Worm (Caenorhabditis elegans) whole organism, L4 larva: ENCODE data around the gene F49F1.14.
A peak's percentile ranks its signal among the peaks of the same experiment; 100 is the strongest.

Source experiments
- D1046.2 ChIP-seq: fragments of 200-800 bp; sonication (Bioruptor generic); IDR thresholded peaks from 2 replicates; pipeline ENCODE4 v1.3.6; 2022; ENCODE audit warnings: missing genetic modification characterization, missing compliant biosample characterization
- F10B5.3 ChIP-seq: sonication (generic microtip); optimal IDR thresholded peaks from 2 replicates; lab custom pipeline; 2016; ENCODE audit warnings: mild to moderate bottlenecking, missing genetic modification characterization, missing compliant biosample characterization
- Y105C5A.15 ChIP-seq: fragments of 200-800 bp; sonication (Bioruptor generic); IDR thresholded peaks from 2 replicates; pipeline ENCODE4 v1.3.6; 2022; ENCODE audit warnings: missing genetic modification characterization, missing compliant biosample characterization
- Y48G9A.11 ChIP-seq: fragments of 200-800 bp; sonication (Bioruptor generic); IDR thresholded peaks from 2 replicates; pipeline ENCODE4 v1.3.6; 2022; ENCODE audit warnings: missing genetic modification reagents, missing genetic modification characterization, missing compliant biosample characterization
- Y75B8A.6 ChIP-seq: fragments of 200-800 bp; sonication (Bioruptor generic); IDR thresholded peaks from 2 replicates; pipeline ENCODE4 v1.3.6; 2022; ENCODE audit warnings: missing genetic modification reagents, missing genetic modification characterization, missing compliant biosample characterization
- ZK337.2 ChIP-seq: fragments of 200-800 bp; sonication (Bioruptor generic); IDR thresholded peaks from 2 replicates; pipeline ENCODE4 v1.3.6; 2022; ENCODE audit warnings: missing genetic modification reagents, missing genetic modification characterization, missing compliant biosample characterization
- ZK546.5 ChIP-seq, 2 experiments: sonication (generic microtip); optimal IDR thresholded peaks; 2 replicates each; lab custom pipeline; 2017; ENCODE audit warnings: missing biosample characterization in 2 of 2, missing genetic modification characterization in 2 of 2
- ceh-62 ChIP-seq: sonication (generic microtip); optimal IDR thresholded peaks from 2 replicates; lab custom pipeline; 2017; ENCODE audit warnings: missing biosample characterization, missing genetic modification characterization
- ceh-82 ChIP-seq: sonication (generic microtip); optimal IDR thresholded peaks from 2 replicates; lab custom pipeline; 2017; ENCODE audit warnings: missing biosample characterization, missing genetic modification characterization
- daf-12 ChIP-seq: fragments of 150-350 bp; optimal IDR thresholded peaks from 2 replicates; lab custom pipeline; 2014; ENCODE audit warnings: missing biosample characterization, missing genetic modification reagents, missing genetic modification characterization
- daf-16 ChIP-seq, 3 experiments: sonication (generic microtip); optimal IDR thresholded peaks; 2 replicates each; lab custom pipeline; 2016 to 2017; ENCODE audit warnings: missing genetic modification characterization in 3 of 3, missing genetic modification reagents in 3 of 3, mild to moderate bottlenecking in 2 of 3, missing compliant biosample characterization in 2 of 3, missing biosample characterization in 1 of 3, moderate library complexity in 1 of 3
- daf-8 ChIP-seq: fragments of 200-800 bp; sonication (Bioruptor generic); IDR thresholded peaks from 2 replicates; pipeline ENCODE4 v1.3.6; 2022; ENCODE audit warnings: missing genetic modification characterization, missing compliant biosample characterization
- dmd-6 ChIP-seq: fragments of 200-800 bp; sonication (Bioruptor generic); IDR thresholded peaks from 2 replicates; pipeline ENCODE4 v1.3.6; 2022; ENCODE audit warnings: missing genetic modification reagents, missing genetic modification characterization, missing compliant biosample characterization
- duxl-1 ChIP-seq: sonication (generic microtip); optimal IDR thresholded peaks from 2 replicates; lab custom pipeline; 2016; ENCODE audit warnings: mild to moderate bottlenecking, missing genetic modification characterization, moderate library complexity, missing compliant biosample characterization; ENCODE audit not compliant: poor library complexity
- dve-1 ChIP-seq: sonication (generic microtip); optimal IDR thresholded peaks from 2 replicates; lab custom pipeline; 2017; ENCODE audit warnings: antibody characterized with exemption, mild to moderate bottlenecking, missing genetic modification characterization, missing compliant biosample characterization; ENCODE audit not compliant: insufficient read depth
- egl-27 ChIP-seq: sonication (generic microtip); optimal IDR thresholded peaks from 3 replicates; lab custom pipeline; 2017; ENCODE audit warnings: missing biosample characterization, missing genetic modification reagents, missing genetic modification characterization
- fos-1 ChIP-seq: fragments of 150-350 bp; optimal IDR thresholded peaks from 2 replicates; lab custom pipeline; 2014; ENCODE audit warnings: missing biosample characterization, missing genetic modification characterization
- hif-1 ChIP-seq, 2 experiments: sonication (generic microtip); optimal IDR thresholded peaks; 2 replicates each; lab custom pipeline; 2016 to 2017; ENCODE audit warnings: missing compliant biosample characterization in 2 of 2, missing genetic modification characterization in 2 of 2, missing genetic modification reagents in 2 of 2, missing genotype in 2 of 2, mild to moderate bottlenecking in 1 of 2
- hlh-11 ChIP-seq: fragments of 200-800 bp; sonication (Bioruptor generic); optimal IDR thresholded peaks from 2 replicates; lab custom pipeline; 2018; ENCODE audit warnings: mild to moderate bottlenecking, missing genetic modification characterization, missing compliant biosample characterization
- hlh-30 ChIP-seq: sonication (generic microtip); optimal IDR thresholded peaks from 2 replicates; lab custom pipeline; 2017; ENCODE audit warnings: antibody characterized with exemption, mild to moderate bottlenecking, missing genetic modification characterization, missing compliant biosample characterization; ENCODE audit not compliant: insufficient read depth
- lin-38 ChIP-seq: fragments of 200-800 bp; sonication (Bioruptor generic); IDR thresholded peaks from 2 replicates; pipeline ENCODE4 v1.3.6; 2022; ENCODE audit warnings: missing genetic modification reagents, missing genetic modification characterization, missing compliant biosample characterization
- lsy-2 ChIP-seq, 2 experiments: fragments of 150-350 bp in 1 of 2; sonication (generic microtip) in 1 of 2; optimal IDR thresholded peaks; 2 replicates each; lab custom pipeline; 2014 to 2017; ENCODE audit warnings: missing biosample characterization in 2 of 2, missing genetic modification characterization in 2 of 2
- madf-9 ChIP-seq: fragments of 200-800 bp; sonication (Bioruptor generic); conservative IDR thresholded peaks from 2 replicates; pipeline ENCODE4 v1.3.6; 2022; ENCODE audit warnings: missing genetic modification reagents, missing genetic modification characterization, missing compliant biosample characterization
- mep-1 ChIP-seq: fragments of 150-350 bp; sonication (generic microtip); optimal IDR thresholded peaks from 3 replicates; lab custom pipeline; 2014; ENCODE audit warnings: missing biosample characterization, missing genetic modification characterization
- mes-2 ChIP-seq: sonication (generic microtip); optimal IDR thresholded peaks from 2 replicates; lab custom pipeline; 2016; ENCODE audit warnings: missing genotype, mild to moderate bottlenecking, missing genetic modification characterization, missing compliant biosample characterization; ENCODE audit not compliant: poor library complexity, severe bottlenecking
- mxl-2 ChIP-seq: fragments of 200-800 bp; sonication (Bioruptor generic); conservative IDR thresholded peaks from 2 replicates; pipeline ENCODE4 v1.3.6; 2022; ENCODE audit warnings: missing genetic modification reagents, missing genetic modification characterization, missing compliant biosample characterization
- mxl-3 ChIP-seq: fragments of 200-800 bp; sonication (Bioruptor generic); optimal IDR thresholded peaks from 2 replicates; lab custom pipeline; 2018; ENCODE audit warnings: mild to moderate bottlenecking, missing genetic modification characterization, missing compliant biosample characterization
- nhr-10 ChIP-seq: fragments of 150-350 bp; optimal IDR thresholded peaks from 2 replicates; lab custom pipeline; 2014; ENCODE audit warnings: missing biosample characterization, missing genetic modification characterization
- nhr-11 ChIP-seq: fragments of 150-350 bp; optimal IDR thresholded peaks from 2 replicates; lab custom pipeline; 2014; ENCODE audit warnings: missing biosample characterization, missing genetic modification characterization
- nhr-28 ChIP-seq: fragments of 150-350 bp; optimal IDR thresholded peaks from 2 replicates; lab custom pipeline; 2014; ENCODE audit warnings: missing biosample characterization, missing genetic modification characterization
- nhr-42 ChIP-seq: fragments of 200-800 bp; sonication (Bioruptor generic); IDR thresholded peaks from 2 replicates; pipeline ENCODE4 v1.3.6; 2022; ENCODE audit warnings: missing genetic modification characterization, missing compliant biosample characterization
- nhr-6 ChIP-seq: fragments of 150-350 bp; optimal IDR thresholded peaks from 2 replicates; lab custom pipeline; 2014; ENCODE audit warnings: missing biosample characterization, missing genetic modification characterization
- nhr-77 ChIP-seq: fragments of 150-350 bp; optimal IDR thresholded peaks from 2 replicates; lab custom pipeline; 2014; ENCODE audit warnings: missing biosample characterization, missing genetic modification characterization
- pha-4 ChIP-seq, 2 experiments: fragments of 150-350 bp in 1 of 2; fragments of 200-800 bp in 1 of 2; sonication (Bioruptor generic) in 1 of 2; IDR thresholded peaks in 1 of 2; optimal IDR thresholded peaks in 1 of 2; 2 replicates each; pipeline versions ENCODE4 v1.3.6 to Lab custom; 2014 to 2022; ENCODE audit warnings: missing genetic modification characterization in 2 of 2, missing genetic modification reagents in 2 of 2, missing biosample characterization in 1 of 2, missing compliant biosample characterization in 1 of 2
- php-3 ChIP-seq: fragments of 200-800 bp; sonication (Bioruptor generic); IDR thresholded peaks from 2 replicates; pipeline ENCODE4 v1.3.6; 2022; ENCODE audit warnings: missing genetic modification reagents, missing genetic modification characterization, missing compliant biosample characterization
- set-16 ChIP-seq: fragments of 200-800 bp; sonication (Bioruptor generic); IDR thresholded peaks from 2 replicates; pipeline ENCODE4 v1.3.6; 2022; ENCODE audit warnings: missing genetic modification reagents, missing genetic modification characterization, missing compliant biosample characterization
- snpc-1.2 ChIP-seq: fragments of 200-800 bp; sonication (Bioruptor generic); IDR thresholded peaks from 2 replicates; pipeline ENCODE4 v1.3.6; 2022; ENCODE audit warnings: missing genetic modification reagents, missing genetic modification characterization, missing compliant biosample characterization
- spr-1 ChIP-seq: sonication (generic microtip); optimal IDR thresholded peaks from 2 replicates; lab custom pipeline; 2016; ENCODE audit warnings: mild to moderate bottlenecking, missing genetic modification characterization, missing compliant biosample characterization
- tag-97 ChIP-seq: fragments of 200-800 bp; sonication (Bioruptor generic); IDR thresholded peaks from 2 replicates; pipeline ENCODE4 v1.3.6; 2022; ENCODE audit warnings: missing genetic modification characterization, missing compliant biosample characterization
- zip-11 ChIP-seq: fragments of 200-800 bp; sonication (Bioruptor generic); IDR thresholded peaks from 2 replicates; pipeline ENCODE4 v1.3.6; 2022; ENCODE audit warnings: missing genetic modification characterization, missing compliant biosample characterization
- zip-2 ChIP-seq: fragments of 150-350 bp; optimal IDR thresholded peaks from 2 replicates; lab custom pipeline; 2014; ENCODE audit warnings: missing biosample characterization, missing genetic modification characterization
- ztf-11 ChIP-seq: fragments of 150-350 bp; optimal IDR thresholded peaks from 2 replicates; lab custom pipeline; 2014; ENCODE audit warnings: missing biosample characterization, missing genetic modification characterization

F49F1.14 gene

DNA sequence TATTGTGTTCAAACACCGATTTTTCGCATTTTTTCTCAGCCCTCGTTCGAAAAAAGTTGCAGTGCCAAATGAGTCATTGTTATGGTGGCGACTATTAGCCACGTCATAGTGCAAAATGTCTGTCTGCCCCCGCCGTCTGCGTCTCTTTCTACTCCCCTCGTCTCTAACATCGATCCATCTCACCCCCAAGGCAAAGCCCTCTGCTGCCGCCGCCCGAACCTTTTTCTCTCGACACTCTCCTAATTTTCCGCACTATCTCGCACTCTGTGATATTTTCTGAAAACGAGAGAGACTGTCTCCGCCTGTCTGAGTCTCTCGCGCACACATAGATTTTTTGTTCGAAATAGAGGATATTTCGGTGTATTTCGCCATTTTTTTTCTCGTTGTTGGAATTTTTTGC, 19.2 kb downstream of the F49F1.14 start (continued):
- 0 out of 2 replicates have a peak, but pooled peaks have one; percentile 14 for TF ChIP-seq madf-9 (GFP tag; lab: Robert Waterston, UW)
- peak in 1 of 2 experiments; percentile 47 for TF ChIP-seq hif-1 (tag; optimal IDR thresholded peaks at IDR 0.05; lab: Kevin White, UChicago)

DNA sequence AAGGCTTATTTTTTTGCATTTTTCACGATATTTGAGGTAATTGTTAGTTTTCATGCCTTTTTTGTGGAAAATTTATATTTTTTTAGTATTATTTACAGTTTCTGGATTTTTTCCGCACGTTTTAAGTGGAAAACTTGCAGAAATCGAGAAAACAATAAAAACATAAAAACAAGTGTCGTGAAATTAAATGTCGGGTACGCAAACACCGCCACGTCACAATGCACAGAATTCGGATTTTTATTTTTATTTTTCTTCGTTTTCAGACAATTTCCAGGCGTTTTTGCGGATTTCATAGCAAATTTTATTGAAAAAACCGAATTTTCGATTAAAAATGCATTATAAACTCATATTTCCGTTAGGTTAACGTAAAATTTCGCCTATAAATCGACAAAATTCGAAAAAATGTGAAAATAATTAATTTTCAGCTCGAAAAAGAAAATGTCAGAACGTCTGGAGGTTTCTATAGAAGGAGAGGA, 26.5 kb downstream of the F49F1.14 start, which contains the start of gene C35B1.2:
C35B1.2 (plus strand) TSS at position 426 of the 476 bp plus-strand sequence.
- TF ChIP-seq mes-2 (tag; lab: Kevin White, UChicago) (peak; percentile 53), nhr-11 (tag; lab: Kevin White, UChicago) (no peak), mxl-2 (GFP tag; lab: Robert Waterston, UW) (no peak), daf-16 (GFP tag; optimal IDR thresholded peaks at IDR 0.05; lab: Kevin White, UChicago) (no peak), daf-16 (tag; optimal IDR thresholded peaks at IDR 0.05; lab: Kevin White, UChicago) (peak; percentile 10), php-3 (0 out of 2 replicates have a peak, but pooled peaks have one; percentile 26), lsy-2 (tag; optimal IDR thresholded peaks at IDR 0.05; lab: Kevin White, UChicago) (peak in 1 of 2 experiments; percentile 51), snpc-1.2 (GFP tag; lab: Robert Waterston, UW) (0 out of 2 replicates have a peak, but pooled peaks have one; percentile 41), lin-38 (GFP tag; lab: Robert Waterston, UW) (peak; percentile 42)

DNA sequence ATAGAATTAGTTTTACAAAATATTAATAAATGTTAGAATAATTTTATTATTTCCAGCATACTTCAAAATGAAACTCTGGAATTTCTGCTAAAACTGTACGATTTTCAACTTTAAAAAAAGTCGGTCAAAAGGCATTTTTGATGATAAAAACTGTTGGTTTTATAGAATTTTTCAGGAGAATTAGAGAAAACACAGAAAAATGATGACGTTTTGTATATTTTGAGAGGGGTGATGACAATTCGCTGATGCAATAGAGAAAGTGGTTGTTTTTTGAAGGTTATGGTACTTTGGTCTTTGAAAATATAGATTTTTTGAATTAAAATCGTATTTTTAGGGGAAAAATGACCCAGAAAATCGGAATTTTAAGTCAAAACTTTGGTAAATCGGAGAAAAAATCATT, 27.3 kb downstream of the F49F1.14 start:
- TF ChIP-seq nhr-42 (GFP tag; lab: Robert Waterston, UW) (no peak), pha-4 (GFP tag; IDR thresholded peaks at IDR 0.05; lab: Robert Waterston, UW) (no peak), pha-4 (tag; optimal IDR thresholded peaks at IDR 0.05; lab: Kevin White, UChicago) (no peak), dve-1 (tag; lab: Kevin White, UChicago) (peak; percentile 52), lsy-2 (tag; optimal IDR thresholded peaks at IDR 0.05; lab: Kevin White, UChicago) (peak in 1 of 2 experiments; percentile 17), mep-1 (tag; lab: Kevin White, UChicago) (peak; percentile 7), Y75B8A.6 (GFP tag; lab: Robert Waterston, UW) (no peak), mxl-2 (GFP tag; lab: Robert Waterston, UW) (no peak), nhr-28 (tag; lab: Kevin White, UChicago) (peak; percentile 35), nhr-77 (tag; lab: Kevin White, UChicago) (peak; percentile 23), ZK337.2 (GFP tag; lab: Robert Waterston, UW) (no peak), set-16 (GFP tag; lab: Robert Waterston, UW) (no peak), D1046.2 (GFP tag; lab: Robert Waterston, UW) (no peak), nhr-10 (tag; lab: Kevin White, UChicago) (no peak), daf-16 (GFP tag; optimal IDR thresholded peaks at IDR 0.05; lab: Kevin White, UChicago) (no peak), daf-16 (tag; optimal IDR thresholded peaks at IDR 0.05; lab: Kevin White, UChicago) (peak; percentile 83), dmd-6 (GFP tag; lab: Robert Waterston, UW) (peak; percentile 29; the same call in 1 of the 2 replicates), F10B5.3 (no peak), ztf-11 (no peak), hlh-11 (tag; lab: Kevin White, UChicago) (peak; percentile 23), Y48G9A.11 (GFP tag; lab: Robert Waterston, UW) (no peak), mxl-3 (GFP tag; lab: Kevin White, UChicago) (no peak), hlh-30 (tag; lab: Kevin White, UChicago) (peak; percentile 47), Y105C5A.15 (GFP tag; lab: Robert Waterston, UW) (no peak), mes-2 (tag; lab: Kevin White, UChicago) (no peak), nhr-6 (no peak), ZK546.5 (tag; optimal IDR thresholded peaks at IDR 0.05; lab: Kevin White, UChicago) (no peak)

DNA sequence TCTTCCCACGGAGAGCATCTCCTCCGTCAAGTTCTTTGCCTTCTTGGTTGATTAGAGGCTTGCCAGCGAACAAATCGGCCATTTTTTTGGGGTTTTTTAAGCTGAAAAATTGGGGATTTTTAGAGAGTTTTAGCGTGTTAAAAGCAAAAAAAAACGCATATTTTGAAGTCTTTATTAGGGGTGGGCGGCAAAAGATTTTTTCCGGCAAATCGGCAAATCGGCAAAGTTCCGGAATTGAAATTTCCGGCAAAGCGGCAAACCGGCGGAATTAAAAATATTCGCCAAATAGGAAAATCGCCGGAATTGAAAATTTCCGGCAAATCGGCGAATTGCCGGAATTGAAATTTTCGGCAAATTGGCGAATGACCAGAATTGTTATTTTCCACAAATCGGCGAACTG, 28.2 kb downstream of the F49F1.14 start, which contains the start of gene C35B1.5:
C35B1.5 (minus strand) TSS at position 101 of the 400 bp plus-strand sequence.
- TF ChIP-seq nhr-11 (tag; lab: Kevin White, UChicago) = no peak
- no peak for TF ChIP-seq nhr-77 (tag; lab: Kevin White, UChicago)
- no peak for TF ChIP-seq mep-1 (tag; lab: Kevin White, UChicago)
- no peak for TF ChIP-seq daf-8 (GFP tag; lab: Robert Waterston, UW)
- TF ChIP-seq zip-11 = no peak
- no peak for TF ChIP-seq tag-97
- no peak for TF ChIP-seq fos-1 (tag; lab: Kevin White, UChicago)
- TF ChIP-seq Y48G9A.11 (GFP tag; lab: Robert Waterston, UW) = no peak
- no peak for TF ChIP-seq ceh-62 (tag; lab: Kevin White, UChicago)
- no peak for TF ChIP-seq ceh-82
- no peak for TF ChIP-seq egl-27
- TF ChIP-seq duxl-1 (tag; lab: Kevin White, UChicago) = no peak
- no peak for TF ChIP-seq mxl-3 (GFP tag; lab: Kevin White, UChicago)
- TF ChIP-seq spr-1 (tag; lab: Kevin White, UChicago) = no peak
- no peak for TF ChIP-seq daf-12
- TF ChIP-seq ZK546.5 (tag; optimal IDR thresholded peaks at IDR 0.05; lab: Kevin White, UChicago) = no peak
- TF ChIP-seq hlh-30 (tag; lab: Kevin White, UChicago) = no peak
- no peak for TF ChIP-seq zip-2 (tag; lab: Kevin White, UChicago)
